Worm (Caenorhabditis elegans): ENCODE data around the gene tbc-7.

The tbc-7 gene

DNA sequence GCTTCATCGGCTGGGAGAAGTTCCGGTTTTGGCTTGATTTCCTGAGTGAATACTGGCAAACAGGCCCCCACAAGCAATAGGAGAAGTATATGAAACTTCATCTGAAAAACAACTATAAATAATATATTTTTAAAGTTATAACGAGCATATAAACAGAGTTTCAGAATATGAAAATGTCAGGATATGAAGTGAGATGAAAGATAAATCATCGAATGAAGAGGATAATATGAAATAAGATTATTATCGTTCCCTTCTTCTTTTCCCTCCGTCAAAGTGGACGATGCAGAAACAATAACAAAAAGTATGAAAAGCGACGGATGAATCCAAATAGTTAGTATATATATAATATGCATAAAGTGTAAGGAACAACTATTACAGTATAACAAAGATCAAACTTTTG is 37.1 kb upstream of the tbc-7 start, which contains the start of gene acn-1:
Gene acn-1, minus strand, starts transcription at position 101 of the 400 bp plus-strand sequence.
- TF ChIP-seq ceh-48 (tag; optimal IDR thresholded peaks at IDR 0.05) = no peak
- no peak for TF ChIP-seq pha-2 (tag; optimal IDR thresholded peaks at IDR 0.05)
- TF ChIP-seq hlh-13 (GFP tag; optimal IDR thresholded peaks at IDR 0.05) = no peak
- TF ChIP-seq sdc-2 (tag; optimal IDR thresholded peaks at IDR 0.05) = no peak
- TF ChIP-seq elt-2 (tag; optimal IDR thresholded peaks at IDR 0.05) = no peak
- TF ChIP-seq ceh-19 (GFP tag; optimal IDR thresholded peaks at IDR 0.05) = no peak
- TF ChIP-seq ref-2 (tag; optimal IDR thresholded peaks at IDR 0.05) = no peak
- TF ChIP-seq ets-4 (tag; optimal IDR thresholded peaks at IDR 0.05) = no peak
- TF ChIP-seq zip-5 (tag; optimal IDR thresholded peaks at IDR 0.05) = no peak
- TF ChIP-seq syd-9 (tag; optimal IDR thresholded peaks at IDR 0.05) = no peak
- TF ChIP-seq rnt-1 (tag; optimal IDR thresholded peaks at IDR 0.05) = no peak
- no peak for TF ChIP-seq ceh-9 (tag; optimal IDR thresholded peaks at IDR 0.05)
- TF ChIP-seq gmeb-2 (tag; optimal IDR thresholded peaks at IDR 0.05) = no peak
- TF ChIP-seq fkh-10 (GFP tag; optimal IDR thresholded peaks at IDR 0.05) = no peak
- no peak for TF ChIP-seq pros-1 (tag; optimal IDR thresholded peaks at IDR 0.05)
- no peak for TF ChIP-seq ama-1 (optimal IDR thresholded peaks at IDR 0.05)

DNA sequence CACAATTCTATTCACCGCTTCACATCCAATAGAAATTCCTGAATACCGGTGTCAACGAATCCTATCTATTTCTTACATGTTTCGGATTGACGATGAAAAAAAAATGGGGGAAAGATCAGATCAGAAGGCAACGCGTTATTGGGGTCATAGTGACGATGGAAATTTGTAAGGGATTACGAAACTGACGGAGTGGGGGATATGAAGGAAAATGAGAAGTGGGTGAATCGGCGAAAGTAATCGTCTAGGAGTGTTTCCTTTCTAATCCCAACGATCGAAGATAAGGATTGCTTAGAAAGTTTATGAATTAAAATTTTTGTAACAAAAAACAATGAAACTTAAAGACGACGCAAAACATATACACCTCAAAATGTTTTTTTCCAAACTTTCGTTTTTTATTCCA is 35.1 kb upstream of the tbc-7 start:
- TF ChIP-seq ceh-34 (tag; optimal IDR thresholded peaks at IDR 0.05) (no peak), ceh-6 (GFP tag; optimal IDR thresholded peaks at IDR 0.05) (no peak), lin-11 (tag; optimal IDR thresholded peaks at IDR 0.05) (no peak), ceh-9 (tag; optimal IDR thresholded peaks at IDR 0.05) (no peak), ceh-14 (tag; optimal IDR thresholded peaks at IDR 0.05) (no peak), ceh-22 (tag; optimal IDR thresholded peaks at IDR 0.05) (no peak), K09A11.1 (tag; optimal IDR thresholded peaks at IDR 0.05; ENCODE audit: insufficient read depth) (no peak), ceh-2 (tag; optimal IDR thresholded peaks at IDR 0.05) (no peak), hlh-13 (GFP tag; optimal IDR thresholded peaks at IDR 0.05) (no peak), T23F11.4 (GFP tag; optimal IDR thresholded peaks at IDR 0.05) (no peak), K02D7.2 (tag; optimal IDR thresholded peaks at IDR 0.05) (no peak), npax-4 (tag; optimal IDR thresholded peaks at IDR 0.05) (no peak), ref-2 (tag; optimal IDR thresholded peaks at IDR 0.05) (no peak), unc-55 (GFP tag; optimal IDR thresholded peaks at IDR 0.05) (no peak), tbx-7 (tag; optimal IDR thresholded peaks at IDR 0.05) (no peak), sox-2 (GFP tag; IDR thresholded peaks at IDR 0.05) (no peak)

DNA sequence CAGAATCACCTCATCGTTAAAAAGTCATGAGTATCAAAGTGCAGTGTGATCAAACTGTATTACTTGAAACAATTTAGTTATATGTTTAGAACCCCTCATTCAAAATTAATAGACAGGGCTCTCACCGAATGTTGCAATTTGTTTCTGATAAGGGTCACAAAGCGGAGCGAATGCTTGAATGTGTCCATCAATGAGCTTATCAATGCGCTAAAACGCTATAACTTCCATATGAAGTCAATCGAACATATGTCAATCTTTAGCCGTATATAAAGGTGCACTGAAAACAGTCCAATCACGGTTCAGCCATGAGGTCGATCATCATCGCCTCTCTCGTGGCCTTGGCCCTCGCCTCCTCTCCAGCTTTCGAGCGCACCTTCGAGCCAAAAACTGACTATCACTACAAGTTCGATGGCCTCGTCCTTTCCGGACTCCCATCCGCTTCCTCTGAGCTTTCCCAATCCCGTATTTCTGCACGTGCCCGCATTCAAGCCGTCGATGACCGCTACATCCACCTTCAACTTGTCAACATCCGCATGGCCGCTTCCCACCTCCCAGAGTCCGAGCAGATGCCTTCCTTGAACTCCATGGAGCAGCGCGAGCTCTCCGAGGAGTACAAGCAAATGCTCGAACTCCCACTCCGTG is 33.2 kb upstream of the tbc-7 start, which contains the start of gene vit-2:
Gene vit-2, plus strand, starts transcription at position 305 of the 642 bp plus-strand sequence.
- TF ChIP-seq sox-4 (tag; optimal IDR thresholded peaks at IDR 0.05) = no peak
- no peak for TF ChIP-seq dve-1 (tag; optimal IDR thresholded peaks at IDR 0.05)
- no peak for TF ChIP-seq rnt-1 (tag; optimal IDR thresholded peaks at IDR 0.05)
- TF ChIP-seq F13H6.1 (tag; optimal IDR thresholded peaks at IDR 0.05) = no peak
- no peak for TF ChIP-seq pha-2 (tag; optimal IDR thresholded peaks at IDR 0.05)
- no peak for TF ChIP-seq elt-4 (tag; optimal IDR thresholded peaks at IDR 0.05)
- TF ChIP-seq ttx-3 (tag; optimal IDR thresholded peaks at IDR 0.05) = no peak
- TF ChIP-seq K09A11.1 (tag; optimal IDR thresholded peaks at IDR 0.05; ENCODE audit: insufficient read depth) = no peak
- no peak for TF ChIP-seq fkh-10 (GFP tag; optimal IDR thresholded peaks at IDR 0.05)
- no peak for TF ChIP-seq tbx-7 (tag; optimal IDR thresholded peaks at IDR 0.05)

- no peak for TF ChIP-seq fkh-6 (tag; optimal IDR thresholded peaks at IDR 0.05)
- TF ChIP-seq ama-1 (optimal IDR thresholded peaks at IDR 0.05) = no peak
- TF ChIP-seq unc-42 (tag; optimal IDR thresholded peaks at IDR 0.05) = no peak
- no peak for TF ChIP-seq pros-1 (tag; optimal IDR thresholded peaks at IDR 0.05)
- TF ChIP-seq che-1 (tag; optimal IDR thresholded peaks at IDR 0.05) = no peak
- TF ChIP-seq hlh-15 (tag; optimal IDR thresholded peaks at IDR 0.05) = no peak
- TF ChIP-seq ceh-45 (GFP tag; IDR thresholded peaks at IDR 0.05) = no peak
- TF ChIP-seq lim-6 (tag; optimal IDR thresholded peaks at IDR 0.05) = no peak
- TF ChIP-seq nfya-1 (tag; optimal IDR thresholded peaks at IDR 0.05) = no peak
These were observed 31.7 kb upstream of the tbc-7 start for ce11 chrX:5102338-5102737.
